Worm (Caenorhabditis elegans): ENCODE measurements around the gene F28B4.4.

Gene F28B4.4

DNA sequence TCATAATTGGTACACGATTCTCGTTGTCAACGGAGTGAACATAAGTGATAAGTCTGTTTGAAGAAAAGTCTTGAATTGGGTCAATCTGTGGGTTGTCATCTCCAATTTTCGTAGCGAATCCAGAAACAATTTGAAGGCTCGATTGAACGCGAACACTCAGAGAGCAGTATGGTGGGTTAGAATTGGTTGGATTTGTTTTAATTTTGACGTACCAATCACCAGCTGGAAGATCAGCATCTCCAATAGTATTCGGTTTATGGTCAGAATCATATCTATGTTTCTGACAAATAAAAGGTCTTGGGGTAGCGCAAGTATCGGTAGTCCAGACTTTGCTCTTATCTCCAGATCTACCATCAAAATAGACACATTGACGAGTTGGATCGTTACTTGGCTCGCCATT lies 21.2 kb upstream of the F28B4.4 start:
- TF ChIP-seq klf-2 (GFP tag; conservative IDR thresholded peaks at IDR 0.05): no peak
- TF ChIP-seq med-1 (GFP tag; optimal IDR thresholded peaks at IDR 0.05; ENCODE audit: insufficient read depth): no peak
- no peak for TF ChIP-seq ref-1 (GFP tag; conservative IDR thresholded peaks at IDR 0.05)
- no peak for TF ChIP-seq flt-1 (GFP tag; IDR thresholded peaks at IDR 0.05)
- TF ChIP-seq ztf-23 (GFP tag; IDR thresholded peaks at IDR 0.05): no peak
- TF ChIP-seq ztf-29 (GFP tag; IDR thresholded peaks at IDR 0.05): no peak
- no peak for TF ChIP-seq tab-1 (GFP tag; IDR thresholded peaks at IDR 0.05)
- no peak for TF ChIP-seq cog-1 (tag; optimal IDR thresholded peaks at IDR 0.05)
- no peak for TF ChIP-seq T22C8.4 (GFP tag; IDR thresholded peaks at IDR 0.05)

ce11 chrX:3228701-3229100 lies 19.3 kb upstream of the F28B4.4 start:
- TF ChIP-seq ztf-23 (GFP tag; IDR thresholded peaks at IDR 0.05) (no peak), flt-1 (GFP tag; IDR thresholded peaks at IDR 0.05) (no peak), ref-1 (GFP tag; conservative IDR thresholded peaks at IDR 0.05) (no peak), tab-1 (GFP tag; IDR thresholded peaks at IDR 0.05) (no peak), ztf-29 (GFP tag; IDR thresholded peaks at IDR 0.05) (no peak), med-1 (GFP tag; optimal IDR thresholded peaks at IDR 0.05; ENCODE audit: insufficient read depth) (no peak), klf-2 (GFP tag; conservative IDR thresholded peaks at IDR 0.05) (no peak), T22C8.4 (GFP tag; IDR thresholded peaks at IDR 0.05) (no peak), cog-1 (tag; optimal IDR thresholded peaks at IDR 0.05) (no peak)

DNA sequence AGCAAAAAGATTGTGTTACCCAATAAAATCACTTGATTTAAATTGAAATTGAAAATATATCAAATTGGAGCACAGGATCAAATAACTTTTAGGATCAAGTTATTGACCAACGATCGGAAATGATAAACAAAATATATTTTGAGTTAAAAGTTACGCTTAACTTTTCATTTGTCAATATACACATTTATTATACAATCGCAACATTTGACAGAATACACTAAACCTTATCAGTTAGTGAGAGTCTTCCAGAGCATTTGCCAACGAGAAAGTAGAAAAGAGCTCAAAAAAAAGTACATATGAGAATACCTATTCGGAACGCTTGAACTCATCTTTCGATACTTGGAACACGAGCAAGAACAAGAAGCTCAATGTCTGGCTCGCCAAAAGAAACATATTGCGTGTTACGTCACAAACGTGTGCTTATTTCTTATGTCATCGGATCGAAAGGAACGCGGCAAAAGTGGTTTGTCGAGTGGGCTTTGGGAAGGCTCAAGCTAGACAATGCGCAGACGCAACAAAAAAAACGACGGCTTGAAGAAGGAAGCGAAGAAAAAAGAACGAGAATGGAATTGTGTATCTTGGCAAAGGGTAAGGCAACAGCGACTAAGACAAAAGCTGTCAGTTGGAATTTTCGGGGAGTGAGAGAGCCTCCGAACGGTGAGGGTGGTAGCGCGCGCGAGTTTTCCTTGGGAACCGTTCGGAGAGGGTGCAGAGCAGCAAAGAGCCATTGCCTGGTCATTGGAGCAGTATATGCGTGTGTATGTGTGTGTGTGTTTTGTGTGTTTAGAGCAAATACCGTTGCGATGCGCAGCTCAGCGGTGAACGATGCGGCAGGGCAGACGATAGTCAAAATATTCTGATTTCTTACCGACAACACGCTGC lies 17.2 kb upstream of the F28B4.4 start:
- TF ChIP-seq klf-2 (GFP tag; conservative IDR thresholded peaks at IDR 0.05) (no peak), tab-1 (GFP tag; IDR thresholded peaks at IDR 0.05) (no peak), T22C8.4 (GFP tag; IDR thresholded peaks at IDR 0.05) (no peak), med-1 (GFP tag; optimal IDR thresholded peaks at IDR 0.05; ENCODE audit: insufficient read depth) (no peak), ztf-29 (GFP tag; IDR thresholded peaks at IDR 0.05) (no peak), flt-1 (GFP tag; IDR thresholded peaks at IDR 0.05) (no peak), ref-1 (GFP tag; conservative IDR thresholded peaks at IDR 0.05) (no peak), cog-1 (tag; optimal IDR thresholded peaks at IDR 0.05) (no peak), ztf-23 (GFP tag; IDR thresholded peaks at IDR 0.05) (no peak)

DNA sequence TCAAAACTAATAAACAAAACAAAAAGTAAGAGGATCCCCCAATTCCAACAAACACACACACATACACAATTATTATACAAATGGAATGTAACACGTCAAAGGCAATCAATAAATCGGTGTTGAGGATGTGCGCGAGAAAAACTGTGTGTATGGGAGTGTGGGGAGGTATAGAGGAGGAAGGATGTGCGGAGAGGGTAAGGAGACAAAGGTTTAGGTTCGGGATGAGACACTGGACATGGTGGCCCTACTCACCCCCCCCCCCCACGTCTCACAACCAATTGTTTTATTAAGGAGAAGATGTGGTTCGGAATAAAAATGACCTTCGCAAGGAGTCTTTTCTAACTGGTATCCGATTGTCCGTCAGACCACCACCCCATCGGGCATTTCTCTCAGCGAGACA lies 13.7 kb upstream of the F28B4.4 start:
- no peak for TF ChIP-seq tab-1 (GFP tag; IDR thresholded peaks at IDR 0.05)
- peak; percentile 19; the same call in 1 of the 2 replicates for TF ChIP-seq T22C8.4 (GFP tag; IDR thresholded peaks at IDR 0.05)

- TF ChIP-seq ztf-23 (GFP tag; IDR thresholded peaks at IDR 0.05) (no peak), klf-2 (GFP tag; conservative IDR thresholded peaks at IDR 0.05) (no peak), med-1 (GFP tag; optimal IDR thresholded peaks at IDR 0.05; ENCODE audit: insufficient read depth) (no peak), tab-1 (GFP tag; IDR thresholded peaks at IDR 0.05) (no peak), T22C8.4 (GFP tag; IDR thresholded peaks at IDR 0.05) (no peak), ztf-29 (GFP tag; IDR thresholded peaks at IDR 0.05) (no peak), cog-1 (tag; optimal IDR thresholded peaks at IDR 0.05) (no peak)
Measured at ce11 chrX:3220267-3220666, 10.8 kb upstream of the F28B4.4 start, which contains the start of gene rgl-1. Gene rgl-1, minus strand, starts transcription at chrX:3220367.

DNA sequence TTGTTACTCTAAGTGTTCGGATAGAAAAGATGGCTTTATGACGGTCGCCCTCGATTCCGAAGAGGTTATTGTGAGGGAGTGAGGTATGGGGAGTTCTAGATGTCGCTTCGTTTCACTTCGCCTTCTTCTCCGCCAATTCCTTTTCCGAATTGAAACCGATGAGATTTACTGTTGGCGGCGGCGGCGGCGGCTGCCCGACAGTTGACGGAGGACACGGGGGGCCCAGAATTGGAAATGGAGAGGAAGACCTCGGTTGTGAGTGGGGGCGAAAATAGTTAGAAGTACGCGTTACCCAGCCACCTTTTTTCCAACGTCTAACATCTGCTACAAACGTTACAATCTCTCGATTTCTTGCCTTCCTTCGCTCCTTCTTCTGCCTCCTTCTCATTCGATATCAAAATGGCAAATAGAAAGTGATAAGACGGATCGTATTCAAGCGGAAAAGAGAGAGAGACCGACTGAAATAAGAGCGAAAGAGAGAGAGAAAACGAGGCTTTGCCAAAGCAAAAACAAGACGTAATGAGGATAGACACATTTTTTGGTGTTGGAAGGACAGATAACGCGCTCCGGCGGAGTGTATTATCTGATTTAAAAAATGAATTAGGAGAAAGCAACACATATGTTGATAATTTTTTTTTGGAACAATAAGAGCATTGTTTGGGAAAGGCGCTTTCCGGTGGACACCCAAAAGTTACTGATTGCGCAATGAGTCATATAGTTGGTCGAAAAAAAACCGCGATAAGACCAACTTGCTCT lies 8.8 kb upstream of the F28B4.4 start:
- no peak for TF ChIP-seq flt-1 (GFP tag; IDR thresholded peaks at IDR 0.05)
- TF ChIP-seq cog-1 (tag; optimal IDR thresholded peaks at IDR 0.05): no peak
- no peak for TF ChIP-seq T22C8.4 (GFP tag; IDR thresholded peaks at IDR 0.05)
- 0 out of 2 replicates have a peak, but pooled peaks have one; percentile 13 for TF ChIP-seq ztf-23 (GFP tag; IDR thresholded peaks at IDR 0.05)

ce11 chrX:3216698-3217097 lies 7.3 kb upstream of the F28B4.4 start:
- no peak for TF ChIP-seq klf-2 (GFP tag; conservative IDR thresholded peaks at IDR 0.05)
- no peak for TF ChIP-seq med-1 (GFP tag; optimal IDR thresholded peaks at IDR 0.05; ENCODE audit: insufficient read depth)
- TF ChIP-seq cog-1 (tag; optimal IDR thresholded peaks at IDR 0.05): no peak
- TF ChIP-seq flt-1 (GFP tag; IDR thresholded peaks at IDR 0.05): no peak
- no peak for TF ChIP-seq ref-1 (GFP tag; conservative IDR thresholded peaks at IDR 0.05)
- TF ChIP-seq ztf-29 (GFP tag; IDR thresholded peaks at IDR 0.05): no peak

- TF ChIP-seq klf-2 (GFP tag; conservative IDR thresholded peaks at IDR 0.05) (no peak), tab-1 (GFP tag; IDR thresholded peaks at IDR 0.05) (no peak), cog-1 (tag; optimal IDR thresholded peaks at IDR 0.05) (no peak), ztf-29 (GFP tag; IDR thresholded peaks at IDR 0.05) (no peak), med-1 (GFP tag; optimal IDR thresholded peaks at IDR 0.05; ENCODE audit: insufficient read depth) (no peak), flt-1 (GFP tag; IDR thresholded peaks at IDR 0.05) (no peak), T22C8.4 (GFP tag; IDR thresholded peaks at IDR 0.05) (no peak)
Measured at ce11 chrX:3204778-3205177, 4.6 kb downstream of the F28B4.4 start, which contains the start of gene F28B4.1. Gene F28B4.1, plus strand, starts transcription at chrX:3205078.

DNA sequence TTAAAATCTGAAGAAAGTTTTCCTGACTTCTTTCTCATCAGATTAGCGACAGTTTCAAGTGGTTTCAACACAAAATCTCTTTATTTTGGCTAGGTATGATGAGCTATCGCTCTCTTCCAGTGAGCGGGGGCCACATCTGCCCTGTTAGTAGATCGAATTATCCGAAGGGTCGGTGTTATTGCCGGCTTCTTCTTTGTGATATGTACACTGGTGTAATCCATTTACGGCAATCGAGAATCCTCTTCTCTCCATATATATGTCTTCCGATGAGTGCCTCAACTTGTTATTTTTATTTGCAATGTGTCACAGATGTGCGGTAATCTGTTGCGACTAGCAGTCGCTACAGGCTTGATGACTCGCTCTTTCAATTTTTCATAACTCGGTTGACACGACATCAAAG lies 7.1 kb downstream of the F28B4.4 start:
- TF ChIP-seq klf-2 (GFP tag; conservative IDR thresholded peaks at IDR 0.05) (no peak), T22C8.4 (GFP tag; IDR thresholded peaks at IDR 0.05) (no peak), med-1 (GFP tag; optimal IDR thresholded peaks at IDR 0.05; ENCODE audit: insufficient read depth) (no peak), ref-1 (GFP tag; conservative IDR thresholded peaks at IDR 0.05) (no peak), cog-1 (tag; optimal IDR thresholded peaks at IDR 0.05) (no peak), tab-1 (GFP tag; IDR thresholded peaks at IDR 0.05) (no peak), flt-1 (GFP tag; IDR thresholded peaks at IDR 0.05) (no peak), ztf-29 (GFP tag; IDR thresholded peaks at IDR 0.05) (no peak), ztf-23 (GFP tag; IDR thresholded peaks at IDR 0.05) (no peak)

Data from whole organism, midembryonic.